Fruit fly (Drosophila melanogaster) Kc167 (cell line): Measurements from ENCODE around the gene CG10431.

Source experiments
- h ChIP-seq: fragments of >200 bp; optimal IDR thresholded peaks from 3 replicates; lab custom pipeline; 2018; ENCODE audit warnings: missing external identifiers
- insv ChIP-seq: fragments of >200 bp; optimal IDR thresholded peaks from 3 replicates; lab custom pipeline; 2018; ENCODE audit warnings: missing external identifiers
- ttk ChIP-seq: sonication (Bioruptor generic); optimal IDR thresholded peaks from 2 replicates; lab custom pipeline; 2017; ENCODE audit warnings: missing external identifiers

dm6 chr2L:18955666-18956065 is 18.8 kb upstream of the CG10431 start:
- TF ChIP-seq ttk (lab: Kevin White, UChicago) = no peak
- no peak for TF ChIP-seq h (lab: Kevin White, UChicago)
- no peak for TF ChIP-seq insv (lab: Kevin White, UChicago)
